Worm (Caenorhabditis elegans): Measurements from ENCODE around the gene K06H6.2.

Gene K06H6.2

DNA sequence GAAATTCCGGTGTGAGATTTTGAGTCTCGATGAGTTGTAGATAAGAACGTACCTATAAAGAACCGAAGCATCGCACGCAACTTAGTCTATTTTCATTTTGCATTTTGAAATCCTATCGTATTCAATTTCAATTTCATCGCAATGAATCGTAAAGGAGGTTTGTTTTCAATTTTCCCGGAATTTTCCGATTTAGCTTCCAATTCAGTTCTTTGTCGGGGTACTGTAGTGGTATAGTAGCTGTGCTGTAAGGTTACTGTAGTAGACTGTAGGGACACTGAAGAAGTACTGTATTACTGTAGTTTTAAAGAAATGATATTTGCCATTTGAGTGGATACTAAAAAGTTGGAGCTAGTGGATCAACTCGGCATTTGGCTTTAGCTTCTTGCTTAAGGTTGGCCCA is 14.2 kb downstream of the K06H6.2 start:
- TF ChIP-seq rnt-1 (tag; optimal IDR thresholded peaks at IDR 0.05) (no peak), irx-1 (tag; optimal IDR thresholded peaks at IDR 0.05) (no peak), efl-1 (optimal IDR thresholded peaks at IDR 0.05) (no peak), efl-1 (GFP tag; optimal IDR thresholded peaks at IDR 0.05 in 1 of 2) (peak in 1 of 2 experiments; percentile 3)

DNA sequence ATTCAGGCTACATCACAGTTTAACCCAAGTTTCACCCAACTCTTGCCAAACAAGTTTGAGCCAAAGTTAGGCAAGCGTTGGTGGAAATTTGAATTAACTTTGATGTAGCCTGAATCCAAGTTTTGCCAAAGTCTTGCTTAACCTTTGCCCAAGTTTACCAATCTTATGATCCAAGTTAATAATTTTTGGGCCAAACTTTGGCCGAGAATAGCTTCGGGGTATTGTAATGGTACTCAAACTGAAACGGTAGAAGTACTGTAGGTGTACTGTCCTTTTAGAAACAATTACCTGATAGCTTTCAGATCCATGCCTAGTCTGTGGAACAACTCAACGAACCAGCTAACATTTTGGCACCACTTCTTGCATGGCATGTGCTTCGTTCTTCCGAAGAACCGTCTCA is 14.7 kb downstream of the K06H6.2 start, which contains the start of gene nhr-251:
Gene nhr-251 (plus strand): TSS at position 301 of the 400 bp plus-strand sequence.
- TF ChIP-seq nhr-28 (tag; optimal IDR thresholded peaks at IDR 0.05) (no peak), C04F5.9 (tag; optimal IDR thresholded peaks at IDR 0.05) (no peak)

DNA sequence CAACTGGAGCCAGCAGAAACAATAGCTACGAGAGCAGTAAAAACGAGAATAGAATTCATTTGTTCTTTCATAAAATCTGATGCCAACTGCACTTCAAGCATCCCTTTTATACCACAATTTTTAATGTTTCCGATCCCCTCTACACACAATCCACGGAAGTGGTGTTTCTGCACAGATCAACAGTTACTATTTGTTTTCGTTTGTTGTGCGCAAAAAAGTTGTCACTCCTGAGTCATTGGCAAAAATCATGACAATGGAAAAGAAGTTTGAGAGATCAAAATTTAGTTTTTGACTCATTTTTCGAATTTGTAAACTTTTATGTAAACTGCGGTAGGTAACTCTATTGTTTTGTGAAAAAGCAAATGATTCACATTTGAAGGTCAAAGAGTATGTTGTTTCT is 18.5 kb downstream of the K06H6.2 start, which contains the start of gene srlf-37:
Gene srlf-37 (minus strand): TSS at position 101 of the 400 bp plus-strand sequence.
- TF ChIP-seq Y116A8C.19 (tag; optimal IDR thresholded peaks at IDR 0.05; ENCODE audit: borderline replicate concordance) (no peak), nhr-12 (tag; optimal IDR thresholded peaks at IDR 0.05) (no peak), hlh-4 (tag; optimal IDR thresholded peaks at IDR 0.05) (no peak), nhr-47 (tag; optimal IDR thresholded peaks at IDR 0.05) (no peak), pqm-1 (tag; optimal IDR thresholded peaks at IDR 0.05) (no peak), lin-35 (GFP tag; optimal IDR thresholded peaks at IDR 0.05) (no peak), ztf-11 (tag; optimal IDR thresholded peaks at IDR 0.05) (no peak), ceh-88 (GFP tag; IDR thresholded peaks at IDR 0.05) (no peak), vab-15 (tag; optimal IDR thresholded peaks at IDR 0.05) (no peak), nhr-11 (tag; optimal IDR thresholded peaks at IDR 0.05) (no peak), aly-2 (tag; optimal IDR thresholded peaks at IDR 0.05) (no peak), nhr-71 (tag; optimal IDR thresholded peaks at IDR 0.05) (no peak), irx-1 (tag; optimal IDR thresholded peaks at IDR 0.05) (no peak), xbp-1 (tag; optimal IDR thresholded peaks at IDR 0.05) (no peak), dpl-1 (GFP tag; optimal IDR thresholded peaks at IDR 0.05) (no peak), lin-13 (GFP tag; optimal IDR thresholded peaks at IDR 0.05) (no peak), blmp-1 (tag; optimal IDR thresholded peaks at IDR 0.05) (no peak), efl-1 (optimal IDR thresholded peaks at IDR 0.05) (no peak), efl-1 (GFP tag; optimal IDR thresholded peaks at IDR 0.05 in 1 of 2) (no peak)

DNA sequence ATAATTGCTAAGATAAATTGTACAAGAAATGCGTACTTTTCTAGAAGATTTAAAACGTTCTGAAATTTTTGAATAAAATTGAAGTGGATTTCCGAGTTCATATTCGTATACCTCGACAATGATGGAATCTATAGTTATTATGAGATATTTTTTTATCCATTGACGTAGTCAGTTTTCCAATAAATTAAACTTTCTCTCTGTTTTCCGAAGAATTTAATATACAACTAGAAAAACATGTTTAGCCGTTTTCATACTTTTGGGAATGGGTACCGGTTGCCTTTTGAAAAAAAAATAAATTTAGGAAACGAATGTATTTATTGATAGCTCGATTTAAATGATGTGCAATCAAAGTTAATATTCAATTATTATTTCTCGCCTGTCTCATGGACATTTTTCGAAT is 23.3 kb downstream of the K06H6.2 start, which contains the start of gene srw-109:
Gene srw-109 (minus strand): TSS at position 101 of the 400 bp plus-strand sequence.
- TF ChIP-seq rnt-1 (tag; optimal IDR thresholded peaks at IDR 0.05) (no peak), unc-62 (GFP tag; optimal IDR thresholded peaks at IDR 0.05) (no peak), tlp-1 (tag; optimal IDR thresholded peaks at IDR 0.05) (no peak), nhr-20 (tag; optimal IDR thresholded peaks at IDR 0.05) (no peak), fkh-10 (GFP tag; optimal IDR thresholded peaks at IDR 0.05) (no peak), zag-1 (tag; optimal IDR thresholded peaks at IDR 0.05) (no peak), nhr-84 (tag; optimal IDR thresholded peaks at IDR 0.05) (no peak), nhr-71 (tag; optimal IDR thresholded peaks at IDR 0.05) (no peak), zip-4 (GFP tag; optimal IDR thresholded peaks at IDR 0.05) (no peak)

DNA sequence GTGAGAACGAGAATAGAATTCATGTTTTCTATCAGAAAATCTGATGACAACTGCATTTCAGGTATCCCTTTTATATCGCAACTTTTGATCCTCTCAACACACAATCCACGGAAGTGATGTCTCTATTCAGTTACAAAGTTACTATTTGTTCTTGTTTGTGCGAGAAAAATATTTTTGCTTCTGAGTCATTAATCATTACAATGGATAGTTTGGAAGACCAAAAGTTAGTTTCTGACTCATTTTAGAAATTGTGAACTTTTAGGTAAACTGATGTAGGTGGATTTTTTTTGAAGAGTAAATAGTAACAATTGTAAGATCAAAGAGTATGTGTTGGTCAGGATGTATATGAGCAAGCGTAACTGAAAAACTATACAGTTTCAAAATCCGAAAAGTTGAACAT is 24.1 kb downstream of the K06H6.2 start, which contains the start of gene srlf-36:
Gene srlf-36 (minus strand): TSS at position 101 of the 400 bp plus-strand sequence.
- no peak for TF ChIP-seq pqm-1 (tag; optimal IDR thresholded peaks at IDR 0.05)

DNA sequence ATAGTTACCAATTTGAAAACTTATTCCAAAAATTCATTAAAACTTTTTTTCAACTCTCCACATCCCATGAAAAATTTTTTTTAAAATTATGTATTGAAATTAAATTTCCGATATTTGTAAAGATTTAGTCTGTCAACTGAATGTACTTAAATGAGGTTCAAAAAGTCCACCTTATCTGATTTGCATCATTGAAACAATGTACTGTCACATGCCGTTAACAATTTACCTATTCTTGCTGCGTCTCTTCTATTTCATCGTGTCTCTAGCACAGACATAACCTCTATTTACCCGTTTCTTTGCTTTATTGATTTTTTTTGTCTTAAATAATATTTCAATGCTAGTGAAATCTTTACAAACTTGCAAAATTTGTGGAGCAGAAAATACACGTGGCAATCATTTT is 24.6 kb downstream of the K06H6.2 start, which contains the start of gene nhr-90:
Gene nhr-90 (plus strand): TSS at position 296 of the 400 bp plus-strand sequence.
- TF ChIP-seq lin-35 (GFP tag; optimal IDR thresholded peaks at IDR 0.05) (peak in 1 of 2 experiments; percentile 46), blmp-1 (tag; optimal IDR thresholded peaks at IDR 0.05) (peak; percentile 0), efl-1 (optimal IDR thresholded peaks at IDR 0.05) (no peak), efl-1 (GFP tag; optimal IDR thresholded peaks at IDR 0.05 in 1 of 2) (peak in 1 of 2 experiments; percentile 46), skn-1 (tag; optimal IDR thresholded peaks at IDR 0.05) (peak; percentile 18), vab-15 (tag; optimal IDR thresholded peaks at IDR 0.05) (no peak), aha-1 (tag; optimal IDR thresholded peaks at IDR 0.05) (no peak), ama-1 (optimal IDR thresholded peaks at IDR 0.05) (no peak), nhr-85 (tag) (peak; percentile 72), C16A3.4 (tag; optimal IDR thresholded peaks at IDR 0.05) (peak; percentile 5), nhr-20 (tag; optimal IDR thresholded peaks at IDR 0.05) (peak; percentile 55)
